Fruit fly (Drosophila melanogaster): Measurements from ENCODE around the gene CG8664.
A peak's percentile ranks its signal among the peaks of the same experiment; 100 is the strongest.

dm6 chrX:17305544-17305943 is 23.0 kb upstream of the CG8664 start:
- no peak for TF ChIP-seq CG8478 (optimal IDR thresholded peaks at IDR 0.05)
- TF ChIP-seq CTCF (optimal IDR thresholded peaks at IDR 0.05), result peak in 1 of 2 experiments; percentile 48
